Fruit fly (Drosophila melanogaster) whole organism, wandering third instar larva: ENCODE measurements around the gene COX7A.
A peak's percentile ranks its signal among the peaks of the same experiment; 100 is the strongest.

Source experiments
- Abd-B ChIP-seq: fragments of >200 bp; optimal IDR thresholded peaks from 2 replicates; lab custom pipeline; 2017; ENCODE audit warnings: missing biosample characterization, missing genetic modification characterization
- CG32264 ChIP-seq: fragments of 200-800 bp; sonication (Bioruptor generic); optimal IDR thresholded peaks from 2 replicates; lab custom pipeline; 2016; ENCODE audit warnings: missing biosample characterization, missing genetic modification characterization
- CG9705 ChIP-seq: fragments of 200-800 bp; sonication (Bioruptor generic); optimal IDR thresholded peaks from 2 replicates; lab custom pipeline; 2018; ENCODE audit warnings: missing biosample characterization, mild to moderate bottlenecking, missing genetic modification characterization
- Dfd ChIP-seq: fragments of >200 bp; optimal IDR thresholded peaks from 2 replicates; lab custom pipeline; 2017; ENCODE audit warnings: missing biosample characterization, missing genetic modification characterization
- Dif ChIP-seq: fragments of 200-275, 200-300 bp; sonication (Bioruptor generic); optimal IDR thresholded peaks from 2 replicates; lab custom pipeline; 2018; ENCODE audit warnings: missing biosample characterization, missing genetic modification characterization; ENCODE audit not compliant: partially characterized antibody
- GATAd ChIP-seq: sonication (Bioruptor generic); optimal IDR thresholded peaks from 2 replicates; lab custom pipeline; 2016; ENCODE audit warnings: missing biosample characterization, missing genetic modification characterization
- HLH106 ChIP-seq: fragments of 200-800 bp; optimal IDR thresholded peaks from 3 replicates; lab custom pipeline; 2019; ENCODE audit warnings: missing biosample characterization, mild to moderate bottlenecking, missing genetic modification characterization, moderate library complexity
- Hnf4 ChIP-seq: fragments of 200-800 bp; sonication (Bioruptor generic); optimal IDR thresholded peaks from 2 replicates; lab custom pipeline; 2016; ENCODE audit warnings: missing biosample characterization, mild to moderate bottlenecking, missing genetic modification characterization
- Hr78 ChIP-seq: fragments of >200 bp; optimal IDR thresholded peaks from 2 replicates; lab custom pipeline; 2017; ENCODE audit warnings: missing biosample characterization, missing genetic modification characterization
- Hr83 ChIP-seq: fragments of 200-300 bp; sonication (Bioruptor generic); optimal IDR thresholded peaks from 2 replicates; lab custom pipeline; 2016; ENCODE audit warnings: missing biosample characterization, mild to moderate bottlenecking, missing genetic modification characterization, moderate library complexity; ENCODE audit not compliant: poor library complexity, severe bottlenecking
- Jra ChIP-seq: sonication (Bioruptor generic); optimal IDR thresholded peaks from 2 replicates; lab custom pipeline; 2016; ENCODE audit warnings: missing biosample characterization, missing genetic modification characterization
- Mio ChIP-seq: sonication (Bioruptor generic); optimal IDR thresholded peaks from 2 replicates; lab custom pipeline; 2016; ENCODE audit warnings: missing biosample characterization, missing genetic modification characterization
- Myc ChIP-seq: fragments of >200 bp; optimal IDR thresholded peaks from 2 replicates; lab custom pipeline; 2017
- N ChIP-seq: fragments of >200 bp; optimal IDR thresholded peaks from 2 replicates; lab custom pipeline; 2018; ENCODE audit warnings: missing biosample characterization, missing external identifiers, missing genetic modification characterization
- Rel ChIP-seq, 2 experiments: fragments of 200-800 bp; sonication (Bioruptor generic) in 1 of 2; optimal IDR thresholded peaks; 2 replicates in 1 of 2; 3 replicates in 1 of 2; lab custom pipeline; 2016 to 2019; ENCODE audit warnings: mild to moderate bottlenecking in 2 of 2, missing biosample characterization in 2 of 2, missing genetic modification characterization in 2 of 2, moderate library complexity in 1 of 2
- Vsx2 ChIP-seq: fragments of 200-300, 225-300 bp; sonication (Bioruptor generic); optimal IDR thresholded peaks from 2 replicates; lab custom pipeline; 2018; ENCODE audit warnings: missing biosample characterization, missing genetic modification characterization; ENCODE audit not compliant: partially characterized antibody
- br ChIP-seq: fragments of 200-800 bp; sonication (Bioruptor generic); optimal IDR thresholded peaks from 2 replicates; lab custom pipeline; 2016; ENCODE audit warnings: missing biosample characterization, missing genetic modification characterization
- brk ChIP-seq: fragments of 200-800 bp; sonication (Bioruptor generic); optimal IDR thresholded peaks from 2 replicates; lab custom pipeline; 2016; ENCODE audit warnings: missing biosample characterization, mild to moderate bottlenecking, missing genetic modification characterization
- dl ChIP-seq, 2 experiments: fragments of 175-275, 200-275 bp in 1 of 2; fragments of 200-275 bp in 1 of 2; sonication (Bioruptor generic); optimal IDR thresholded peaks; lab custom pipeline; 2018; ENCODE audit warnings: mild to moderate bottlenecking in 2 of 2, missing biosample characterization in 2 of 2, missing genetic modification characterization in 2 of 2, moderate library complexity in 2 of 2; ENCODE audit not compliant: partially characterized antibody in 2 of 2, insufficient read depth in 1 of 2
- dmrt93B ChIP-seq: fragments of 200-800 bp; sonication (Bioruptor generic); optimal IDR thresholded peaks from 2 replicates; lab custom pipeline; 2018; ENCODE audit warnings: missing biosample characterization, mild to moderate bottlenecking, missing genetic modification characterization
- ey ChIP-seq: fragments of 200-800 bp; sonication (Bioruptor generic); optimal IDR thresholded peaks from 2 replicates; lab custom pipeline; 2016; ENCODE audit warnings: missing biosample characterization, missing genetic modification characterization
- foxo ChIP-seq, 2 experiments: fragments of 200-800 bp; sonication (Bioruptor generic); optimal IDR thresholded peaks; 2 replicates in 1 of 2; 3 replicates in 1 of 2; lab custom pipeline; 2016 to 2017; ENCODE audit warnings: missing biosample characterization in 2 of 2, missing genetic modification characterization in 2 of 2
- fru ChIP-seq: fragments of 200-800 bp; sonication (Bioruptor generic); optimal IDR thresholded peaks from 3 replicates; lab custom pipeline; 2016; ENCODE audit warnings: missing biosample characterization, mild to moderate bottlenecking, missing genetic modification characterization
- h ChIP-seq: fragments of 200-800 bp; sonication (Bioruptor generic); optimal IDR thresholded peaks from 3 replicates; lab custom pipeline; 2016; ENCODE audit warnings: missing biosample characterization, mild to moderate bottlenecking, missing genetic modification characterization
- jim ChIP-seq: fragments of 175-275, 200-325 bp; sonication (Bioruptor generic); optimal IDR thresholded peaks from 2 replicates; lab custom pipeline; 2016; ENCODE audit warnings: missing biosample characterization, mild to moderate bottlenecking, missing genetic modification characterization
- lola ChIP-seq: fragments of >200 bp; optimal IDR thresholded peaks from 2 replicates; lab custom pipeline; 2017; ENCODE audit warnings: missing biosample characterization, missing genetic modification characterization
- pan ChIP-seq: fragments of >200 bp; optimal IDR thresholded peaks from 2 replicates; lab custom pipeline; 2017
- psq ChIP-seq: fragments of 200-800 bp; sonication (Bioruptor generic); optimal IDR thresholded peaks from 3 replicates; lab custom pipeline; 2017; ENCODE audit warnings: missing biosample characterization, mild to moderate bottlenecking, missing genetic modification characterization, moderate library complexity
- rgr ChIP-seq: fragments of 200-800 bp; sonication (Bioruptor generic); optimal IDR thresholded peaks from 3 replicates; lab custom pipeline; 2016; ENCODE audit warnings: missing biosample characterization, mild to moderate bottlenecking, missing genetic modification characterization
- sage ChIP-seq: fragments of 200-800 bp; sonication (Bioruptor generic); optimal IDR thresholded peaks from 2 replicates; lab custom pipeline; 2016; ENCODE audit warnings: missing biosample characterization, mild to moderate bottlenecking, missing genetic modification characterization
- tai ChIP-seq: sonication (Bioruptor generic); optimal IDR thresholded peaks from 2 replicates; lab custom pipeline; 2016; ENCODE audit warnings: missing biosample characterization, missing genetic modification characterization
- usp ChIP-seq: fragments of >200 bp; optimal IDR thresholded peaks from 2 replicates; lab custom pipeline; 2017; ENCODE audit warnings: missing biosample characterization, missing genetic modification characterization
- woc ChIP-seq: sonication (Bioruptor generic); optimal IDR thresholded peaks from 2 replicates; lab custom pipeline; 2016; ENCODE audit warnings: missing biosample characterization, mild to moderate bottlenecking, missing genetic modification characterization

The COX7A gene

DNA sequence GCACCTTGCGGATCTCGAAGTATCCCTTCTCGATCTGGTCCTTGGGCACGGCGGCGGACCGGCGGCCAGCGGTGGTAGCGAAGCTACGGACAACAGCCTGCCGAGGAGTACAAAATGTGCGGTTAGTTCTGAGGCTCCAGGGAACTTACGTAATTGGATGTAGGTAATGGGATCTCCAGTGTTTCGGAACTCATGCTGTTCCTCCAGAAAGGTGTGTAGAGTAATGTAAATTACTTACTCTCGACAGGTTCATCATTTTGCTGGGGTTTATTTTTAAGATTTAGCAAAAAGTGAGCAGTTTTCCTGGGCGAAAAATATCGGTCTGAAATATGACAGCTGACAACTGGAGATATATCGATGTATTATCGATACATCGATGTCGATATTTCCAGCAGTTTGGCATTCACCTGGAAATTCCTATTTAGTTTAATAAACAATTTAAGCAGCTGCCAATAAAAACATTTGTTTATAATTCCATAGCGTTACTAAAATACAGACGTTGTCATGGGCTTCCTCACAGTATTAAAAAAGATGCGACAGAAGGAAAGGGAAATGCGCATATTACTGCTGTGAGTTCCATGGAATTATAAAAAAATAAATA is at the start of gene COX7A, which contains the start of gene Arl2:
Gene COX7A (minus strand): TSS at position 369 of the 601 bp plus-strand sequence.
Gene Arl2 (plus strand): TSS at position 426 of the 601 bp plus-strand sequence.
- TF ChIP-seq br (GFP tag; lab: Kevin White, UChicago) (no peak), Myc (no peak), rgr (GFP tag; lab: Kevin White, UChicago) (peak; percentile 26), Abd-B (GFP tag; lab: Kevin White, UChicago) (no peak), Jra (GFP tag; lab: Kevin White, UChicago) (no peak), dmrt93B (GFP tag; lab: Kevin White, UChicago) (no peak), HLH106 (tag; lab: Kevin White, UChicago) (no peak), ey (GFP tag; lab: Kevin White, UChicago) (no peak), Rel (GFP tag; optimal IDR thresholded peaks at IDR 0.05; lab: Kevin White, UChicago) (no peak), Rel (tag; optimal IDR thresholded peaks at IDR 0.05; lab: Kevin White, UChicago) (peak; percentile 7), Hr83 (peak; percentile 29), Dif (GFP tag; lab: Kevin White, UChicago) (no peak), pan (lab: Kevin White, UChicago) (no peak), CG9705 (GFP tag; lab: Kevin White, UChicago) (peak; percentile 26)
- TF ChIP-seq, all 38 proteins: peak for 4

DNA sequence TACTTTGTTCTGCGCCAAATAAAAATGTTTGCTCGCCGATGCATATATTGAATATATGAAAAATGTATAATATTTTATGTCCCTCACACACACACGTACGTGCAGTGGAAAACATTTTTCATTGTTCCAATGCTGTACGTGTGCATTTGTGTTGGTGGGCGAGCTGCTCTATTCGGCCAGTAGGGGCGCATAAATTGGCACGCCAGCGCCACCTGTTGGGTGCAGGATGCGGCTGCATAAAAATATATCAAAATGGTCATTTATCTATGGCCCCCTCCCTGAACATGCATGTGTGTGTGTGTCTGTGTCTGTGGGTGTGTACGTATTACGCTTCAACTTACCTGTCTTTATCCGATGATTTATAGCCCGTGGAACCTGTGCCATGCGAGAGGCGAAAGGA is 48.8 kb upstream of the COX7A start:
- TF ChIP-seq usp (GFP tag; lab: Kevin White, UChicago) (no peak), CG9705 (GFP tag; lab: Kevin White, UChicago) (no peak), Vsx2 (GFP tag; lab: Kevin White, UChicago) (no peak), dmrt93B (GFP tag; lab: Kevin White, UChicago) (no peak), fru (GFP tag; lab: Kevin White, UChicago) (no peak), Hnf4 (GFP tag; lab: Kevin White, UChicago) (no peak), psq (GFP tag; lab: Kevin White, UChicago) (no peak), CG32264 (no peak), woc (GFP tag; lab: Kevin White, UChicago) (no peak)

DNA sequence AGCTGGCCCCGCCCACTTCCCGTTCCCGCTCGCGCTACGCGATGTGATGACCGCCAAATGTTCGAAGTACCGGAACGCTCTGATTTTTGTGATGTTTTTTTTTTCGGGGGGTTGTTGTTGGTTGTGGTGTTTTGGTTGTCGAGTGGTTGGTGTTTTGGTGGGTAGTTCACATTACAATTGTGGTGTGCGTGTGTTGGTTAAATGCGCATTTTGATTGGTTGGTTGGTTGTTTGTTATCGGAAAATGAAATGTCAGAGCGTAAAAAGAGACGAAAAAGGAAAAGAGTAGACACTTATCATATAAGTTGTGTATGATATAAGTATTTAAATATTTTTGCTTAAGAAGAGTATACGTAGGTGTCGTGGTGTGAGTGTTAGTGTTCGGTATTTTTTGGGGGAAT is 27.7 kb upstream of the COX7A start:
- TF ChIP-seq tai (GFP tag; lab: Kevin White, UChicago) (no peak), CG9705 (GFP tag; lab: Kevin White, UChicago) (no peak)

DNA sequence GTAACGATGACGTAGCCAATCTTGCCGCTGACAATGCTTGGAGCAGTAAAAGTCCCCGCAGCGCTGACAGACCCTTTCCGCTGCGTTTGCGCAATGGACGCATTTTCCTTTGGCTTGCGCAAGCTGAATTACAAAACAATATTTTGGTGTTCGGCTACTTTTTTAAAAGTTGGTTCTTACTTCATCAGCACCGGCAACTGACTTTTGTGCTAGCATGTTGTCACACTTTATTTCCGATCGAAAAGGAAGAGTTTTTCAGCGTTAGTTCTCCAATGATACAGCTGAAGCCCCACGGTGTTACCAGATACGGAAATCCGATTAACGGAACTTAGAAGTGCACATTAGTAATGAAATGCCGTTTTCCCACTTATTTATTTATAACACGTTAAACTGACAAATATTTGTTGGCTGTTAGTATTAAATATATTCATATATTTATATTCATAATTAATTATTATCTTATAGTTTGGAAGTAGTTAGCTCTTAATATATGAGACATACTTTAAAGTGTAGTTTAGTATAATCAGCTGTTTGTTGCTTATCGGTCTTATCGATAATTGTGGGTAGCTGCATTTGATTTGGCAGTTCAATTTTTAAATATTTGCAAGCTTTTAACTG is 21.5 kb upstream of the COX7A start, which contains the start of the genes Veneno and CG7963:
Gene Veneno (minus strand): TSS at position 296 of the 618 bp plus-strand sequence.
Gene CG7963 (plus strand): TSS at position 568 of the 618 bp plus-strand sequence.
- no peak for TF ChIP-seq Jra (GFP tag; lab: Kevin White, UChicago)
- no peak for TF ChIP-seq psq (GFP tag; lab: Kevin White, UChicago)
- TF ChIP-seq Mio: no peak
- TF ChIP-seq HLH106 (tag; lab: Kevin White, UChicago): peak; percentile 31
- TF ChIP-seq dmrt93B (GFP tag; lab: Kevin White, UChicago): no peak
- TF ChIP-seq brk (GFP tag; lab: Kevin White, UChicago): no peak
- no peak for TF ChIP-seq Myc
- TF ChIP-seq Vsx2 (GFP tag; lab: Kevin White, UChicago): no peak
- no peak for TF ChIP-seq Abd-B (GFP tag; lab: Kevin White, UChicago)
- no peak for TF ChIP-seq ey (GFP tag; lab: Kevin White, UChicago)
- no peak for TF ChIP-seq CG9705 (GFP tag; lab: Kevin White, UChicago)
- TF ChIP-seq pan (lab: Kevin White, UChicago): no peak
- TF ChIP-seq CG32264: no peak
- TF ChIP-seq sage (GFP tag; lab: Kevin White, UChicago): no peak
- TF ChIP-seq Dif (GFP tag; lab: Kevin White, UChicago): no peak
- TF ChIP-seq Rel (GFP tag; optimal IDR thresholded peaks at IDR 0.05; lab: Kevin White, UChicago): no peak
- TF ChIP-seq Rel (tag; optimal IDR thresholded peaks at IDR 0.05; lab: Kevin White, UChicago): peak; percentile 79
- peak in 1 of 2 experiments; percentile 16 for TF ChIP-seq foxo (GFP tag; optimal IDR thresholded peaks at IDR 0.05; lab: Kevin White, UChicago)
- TF ChIP-seq rgr (GFP tag; lab: Kevin White, UChicago): no peak
- TF ChIP-seq Dfd (GFP tag; lab: Kevin White, UChicago): no peak
- no peak for TF ChIP-seq Hr78 (GFP tag; lab: Kevin White, UChicago)
- TF ChIP-seq tai (GFP tag; lab: Kevin White, UChicago): no peak
- TF ChIP-seq h (GFP tag; lab: Kevin White, UChicago): no peak
- no peak for TF ChIP-seq lola (GFP tag; lab: Kevin White, UChicago)
- TF ChIP-seq jim (GFP tag; lab: Kevin White, UChicago): no peak
- TF ChIP-seq GATAd (GFP tag; lab: Kevin White, UChicago): no peak
- TF ChIP-seq N: peak; percentile 64
- no peak for TF ChIP-seq br (GFP tag; lab: Kevin White, UChicago)
- TF ChIP-seq dl (GFP tag; optimal IDR thresholded peaks at IDR 0.05; lab: Kevin White, UChicago; ENCODE audit: insufficient read depth in 1 of 2, partially characterized antibody in 2 of 2): no peak
